Fruit fly (Drosophila melanogaster) whole organism, embryonic: ENCODE measurements around the gene Jhbp13.

Experiments
- Atf3 ChIP-seq: fragments of 200-800 bp; sonication (Bioruptor generic); optimal IDR thresholded peaks from 3 replicates; lab custom pipeline; 2016; ENCODE audit warnings: missing biosample characterization, missing genetic modification characterization
- B-H1 ChIP-seq: fragments of 200-800 bp; sonication (Bioruptor generic); IDR thresholded peaks from 3 replicates; pipeline ENCODE4 v1.3.6; 2022; ENCODE audit warnings: missing biosample characterization, missing genetic modification characterization
- B-H2 ChIP-seq: fragments of 200-800 bp; sonication (Bioruptor generic); optimal IDR thresholded peaks from 2 replicates; lab custom pipeline; 2018; ENCODE audit warnings: missing biosample characterization, mild to moderate bottlenecking, missing genetic modification characterization
- Bdp1 ChIP-seq: fragments of 200-800 bp; sonication (Bioruptor generic); optimal IDR thresholded peaks from 3 replicates; lab custom pipeline; 2016; ENCODE audit warnings: missing biosample characterization, missing genetic modification characterization
- Blimp-1 ChIP-seq: fragments of 200-800 bp; sonication (Bioruptor generic); optimal IDR thresholded peaks from 3 replicates; lab custom pipeline; 2018; ENCODE audit warnings: missing biosample characterization, missing genetic modification characterization, mild to moderate bottlenecking, moderate library complexity, missing genetic modification reagents
- CG11504 ChIP-seq: fragments of 200-800 bp; sonication (Bioruptor generic); optimal IDR thresholded peaks from 3 replicates; lab custom pipeline; 2019; ENCODE audit warnings: missing biosample characterization, mild to moderate bottlenecking, missing genetic modification characterization, moderate library complexity
- CG11695 ChIP-seq: fragments of 200-800 bp; sonication (Bioruptor generic); IDR thresholded peaks from 3 replicates; pipeline ENCODE4 v1.3.6; 2022; ENCODE audit warnings: missing biosample characterization, missing genetic modification characterization
- CG12219 ChIP-seq: fragments of 200-800 bp; sonication (Bioruptor generic); optimal IDR thresholded peaks from 3 replicates; lab custom pipeline; 2018; ENCODE audit warnings: missing biosample characterization, mild to moderate bottlenecking, missing genetic modification characterization
- CG1233 ChIP-seq: fragments of 200-800 bp; sonication (Bioruptor generic); optimal IDR thresholded peaks from 4 replicates; lab custom pipeline; 2018; ENCODE audit warnings: missing biosample characterization, mild to moderate bottlenecking, missing genetic modification characterization
- CG12391 ChIP-seq: fragments of 200-800 bp; sonication (Bioruptor generic); optimal IDR thresholded peaks from 3 replicates; lab custom pipeline; 2018; ENCODE audit warnings: missing biosample characterization, mild to moderate bottlenecking, missing genetic modification characterization, moderate library complexity
- CG12769 ChIP-seq: fragments of 200-800 bp; sonication (Bioruptor generic); optimal IDR thresholded peaks from 2 replicates; lab custom pipeline; 2019; ENCODE audit warnings: missing biosample characterization, mild to moderate bottlenecking, missing genetic modification characterization, moderate library complexity
- CG13296 ChIP-seq: fragments of 200-800 bp; sonication (Bioruptor generic); optimal IDR thresholded peaks from 3 replicates; lab custom pipeline; 2018; ENCODE audit warnings: missing biosample characterization, mild to moderate bottlenecking, missing genetic modification characterization
- CG14014 ChIP-seq: fragments of 200-800 bp; sonication (Bioruptor generic); IDR thresholded peaks from 2 replicates; pipeline ENCODE4 v1.3.6; 2022; ENCODE audit warnings: missing biosample characterization, missing genetic modification characterization
- CG15601 ChIP-seq: fragments of 200-800 bp; sonication (Bioruptor generic); optimal IDR thresholded peaks from 3 replicates; lab custom pipeline; 2019; ENCODE audit warnings: missing biosample characterization, mild to moderate bottlenecking, missing genetic modification characterization, moderate library complexity
- CG17186 ChIP-seq: fragments of 200-800 bp; sonication (Bioruptor generic); optimal IDR thresholded peaks from 3 replicates; lab custom pipeline; 2017; ENCODE audit warnings: missing biosample characterization, missing genetic modification reagents, missing genetic modification characterization
- CG17829 ChIP-seq: fragments of 200-800 bp; optimal IDR thresholded peaks from 2 replicates; lab custom pipeline; 2019; ENCODE audit warnings: missing biosample characterization, mild to moderate bottlenecking, missing genetic modification characterization, moderate library complexity
- CG30431 ChIP-seq: fragments of 200-800 bp; sonication (Bioruptor generic); optimal IDR thresholded peaks from 2 replicates; lab custom pipeline; 2017; ENCODE audit warnings: missing biosample characterization, missing genetic modification characterization
- CG31441 ChIP-seq: fragments of 200-800 bp; sonication (Bioruptor generic); IDR thresholded peaks from 2 replicates; pipeline ENCODE4 v1.3.6; 2022; ENCODE audit warnings: missing biosample characterization, missing genetic modification characterization
- CG3407 ChIP-seq: fragments of 200-800 bp; sonication (Bioruptor generic); optimal IDR thresholded peaks from 2 replicates; lab custom pipeline; 2018; ENCODE audit warnings: missing biosample characterization, mild to moderate bottlenecking, missing genetic modification characterization
- CG4424 ChIP-seq: fragments of 200-800 bp; sonication (Bioruptor generic); optimal IDR thresholded peaks from 3 replicates; lab custom pipeline; 2016; ENCODE audit warnings: missing biosample characterization, missing genetic modification characterization
- CG7928 ChIP-seq: fragments of 200-800 bp; sonication (Bioruptor generic); optimal IDR thresholded peaks from 2 replicates; lab custom pipeline; 2017; ENCODE audit warnings: missing biosample characterization, mild to moderate bottlenecking, missing genetic modification characterization
- CG9797 ChIP-seq: fragments of 200-800 bp; sonication (Bioruptor generic); optimal IDR thresholded peaks from 3 replicates; lab custom pipeline; 2018; ENCODE audit warnings: missing biosample characterization, mild to moderate bottlenecking, missing genetic modification characterization
- CG9817 ChIP-seq: fragments of 200-800 bp; sonication (Bioruptor generic); optimal IDR thresholded peaks from 2 replicates; lab custom pipeline; 2018; ENCODE audit warnings: missing biosample characterization, mild to moderate bottlenecking, missing genetic modification characterization, moderate library complexity
- Dad ChIP-seq: fragments of 200-800 bp; sonication (Bioruptor generic); optimal IDR thresholded peaks from 3 replicates; lab custom pipeline; 2016; ENCODE audit warnings: missing biosample characterization, missing genetic modification characterization
- Drgx ChIP-seq: fragments of 200-800 bp; sonication (Bioruptor generic); IDR thresholded peaks from 2 replicates; pipeline ENCODE4 v1.3.6; 2022; ENCODE audit warnings: missing biosample characterization, missing genetic modification characterization
- Myb ChIP-seq: fragments of 200-800 bp; sonication (Bioruptor generic); optimal IDR thresholded peaks from 2 replicates; lab custom pipeline; 2016; ENCODE audit warnings: missing biosample characterization, missing genetic modification characterization
- Oli ChIP-seq: fragments of 200-800 bp; sonication (Bioruptor generic); optimal IDR thresholded peaks from 2 replicates; lab custom pipeline; 2018; ENCODE audit warnings: missing biosample characterization, mild to moderate bottlenecking, missing genetic modification characterization, moderate library complexity
- Ssrp ChIP-seq: fragments of 200-800 bp; sonication (Bioruptor generic); optimal IDR thresholded peaks from 2 replicates; lab custom pipeline; 2018; ENCODE audit warnings: missing biosample characterization, mild to moderate bottlenecking, missing genetic modification characterization, moderate library complexity
- amos ChIP-seq: fragments of 200-800 bp; sonication (Bioruptor generic); IDR thresholded peaks from 2 replicates; pipeline ENCODE4 v1.3.6; 2022; ENCODE audit warnings: missing biosample characterization, missing genetic modification characterization; ENCODE audit not compliant: partially characterized antibody
- ato ChIP-seq: fragments of 200-800 bp; sonication (Bioruptor generic); IDR thresholded peaks from 2 replicates; pipeline ENCODE4 v1.3.6; 2022; ENCODE audit warnings: missing biosample characterization, missing genetic modification characterization; ENCODE audit not compliant: partially characterized antibody
- bsh ChIP-seq, 2 experiments: fragments of 200-800 bp; sonication (Bioruptor generic); optimal IDR thresholded peaks; 2 replicates each; lab custom pipeline; 2017 to 2018; ENCODE audit warnings: mild to moderate bottlenecking in 2 of 2, missing biosample characterization in 2 of 2, missing genetic modification characterization in 2 of 2, moderate library complexity in 1 of 2
- cato ChIP-seq: fragments of 200-800 bp; sonication (Bioruptor generic); optimal IDR thresholded peaks from 2 replicates; lab custom pipeline; 2016; ENCODE audit warnings: missing biosample characterization, missing genetic modification characterization, borderline replicate concordance
- chinmo ChIP-seq: fragments of 200-800 bp; sonication (Bioruptor generic); IDR thresholded peaks from 4 replicates; pipeline ENCODE4 v1.3.6; 2022; ENCODE audit warnings: missing biosample characterization, missing genetic modification characterization; ENCODE audit not compliant: partially characterized antibody
- chm ChIP-seq: fragments of 200-800 bp; sonication (Bioruptor generic); IDR thresholded peaks from 2 replicates; pipeline ENCODE4 v1.3.6; 2022; ENCODE audit warnings: missing biosample characterization, missing genetic modification characterization
- disco-r ChIP-seq: fragments of 200-800 bp; sonication (Bioruptor generic); optimal IDR thresholded peaks from 2 replicates; lab custom pipeline; 2016; ENCODE audit warnings: missing biosample characterization, missing genetic modification characterization
- eve ChIP-seq, 2 experiments: fragments of >200 bp; optimal IDR thresholded peaks; 2 replicates each; lab custom pipeline; 2017; ENCODE audit warnings: missing biosample characterization in 2 of 2, missing genetic modification characterization in 2 of 2
- fd64A ChIP-seq: fragments of 200-800 bp; sonication (Bioruptor generic); optimal IDR thresholded peaks from 3 replicates; lab custom pipeline; 2018; ENCODE audit warnings: missing biosample characterization, mild to moderate bottlenecking, missing genetic modification characterization
- fd96Cb ChIP-seq: fragments of 200-800 bp; sonication (Bioruptor generic); optimal IDR thresholded peaks from 2 replicates; lab custom pipeline; 2018; ENCODE audit warnings: missing biosample characterization, mild to moderate bottlenecking, missing genetic modification characterization, moderate library complexity
- inv ChIP-seq: fragments of 200-800 bp; sonication (Bioruptor generic); IDR thresholded peaks from 2 replicates; pipeline ENCODE4 v1.3.6; 2022; ENCODE audit warnings: missing biosample characterization, missing genetic modification characterization; ENCODE audit not compliant: partially characterized antibody
- kni ChIP-seq: fragments of 200-800 bp; sonication (Bioruptor generic); optimal IDR thresholded peaks from 3 replicates; lab custom pipeline; 2017; ENCODE audit warnings: mild to moderate bottlenecking, missing biosample characterization, missing genetic modification reagents, missing genetic modification characterization
- mirr ChIP-seq: fragments of 200-800 bp; sonication (Bioruptor generic); optimal IDR thresholded peaks from 3 replicates; lab custom pipeline; 2018; ENCODE audit warnings: missing biosample characterization, mild to moderate bottlenecking, missing genetic modification characterization
- nmo ChIP-seq: fragments of 200-800 bp; sonication (Bioruptor generic); optimal IDR thresholded peaks from 2 replicates; lab custom pipeline; 2018; ENCODE audit warnings: missing biosample characterization, mild to moderate bottlenecking, missing genetic modification characterization, moderate library complexity
- oc ChIP-seq: fragments of 200-800 bp; sonication (Bioruptor generic); optimal IDR thresholded peaks from 2 replicates; lab custom pipeline; 2018; ENCODE audit warnings: missing biosample characterization, mild to moderate bottlenecking, missing genetic modification characterization, moderate library complexity
- otp ChIP-seq: fragments of 200-800 bp; sonication (Bioruptor generic); IDR thresholded peaks from 3 replicates; pipeline ENCODE4, ENCODE4 v1.3.6; 2022; ENCODE audit warnings: missing biosample characterization, missing genetic modification characterization
- psq ChIP-seq: fragments of 200-800 bp; sonication (Bioruptor generic); optimal IDR thresholded peaks from 2 replicates; lab custom pipeline; 2017; ENCODE audit warnings: missing biosample characterization, missing genetic modification characterization
- sens ChIP-seq: fragments of 200-800 bp; sonication (Bioruptor generic); peaks from one replicate; lab custom pipeline; 2016; ENCODE audit warnings: missing biosample characterization, missing genetic modification characterization
- wdn ChIP-seq: fragments of 200-800 bp; sonication (Bioruptor generic); IDR thresholded peaks from 2 replicates; pipeline ENCODE4 v1.3.6; 2022; ENCODE audit warnings: missing biosample characterization, missing genetic modification characterization

The Jhbp13 gene

DNA sequence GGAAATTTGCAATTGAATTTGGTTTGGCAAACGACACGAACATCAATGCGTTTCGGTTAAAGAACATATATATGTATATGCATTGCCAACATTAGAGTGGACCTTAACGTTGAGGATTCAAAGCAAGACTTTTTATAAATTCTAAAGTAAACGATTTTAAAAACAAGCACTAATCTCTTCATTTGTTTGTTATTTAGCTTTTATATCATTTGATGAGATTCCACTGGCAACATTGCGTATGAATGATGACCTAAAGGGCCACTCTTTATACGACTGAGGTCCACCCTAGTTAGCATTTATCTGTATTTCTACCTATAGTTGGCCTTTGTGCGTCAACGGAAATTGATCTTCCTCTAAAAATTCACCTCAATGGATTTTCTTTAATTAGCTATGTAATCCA lies 18.9 kb downstream of the Jhbp13 start (continued):
- TF ChIP-seq amos (GFP tag; lab: Robert Waterston, UW), result no peak
- peak; percentile 48 for TF ChIP-seq CG11504 (tag; lab: Kevin White, UChicago)
- no peak for TF ChIP-seq otp (GFP tag; lab: Robert Waterston, UW)
- TF ChIP-seq CG9817 (tag; lab: Kevin White, UChicago), result peak; percentile 14
- TF ChIP-seq B-H1, result 0 out of 3 replicates have a peak, but pooled peaks have one; percentile 18
- no peak for TF ChIP-seq CG30431 (GFP tag; lab: Kevin White, UChicago)
- TF ChIP-seq Atf3, result no peak
- peak; percentile 47 for TF ChIP-seq CG12219 (GFP tag; lab: Kevin White, UChicago)
- peak; percentile 52 for TF ChIP-seq Blimp-1 (GFP tag; lab: Kevin White, UChicago)
- no peak for TF ChIP-seq CG11695 (GFP tag; lab: Robert Waterston, UW)
- no peak for TF ChIP-seq CG15601
- no peak for TF ChIP-seq CG12391 (tag; lab: Kevin White, UChicago)
- no peak for TF ChIP-seq oc (tag; lab: Kevin White, UChicago)
- no peak for TF ChIP-seq Bdp1 (GFP tag; lab: Kevin White, UChicago)
- TF ChIP-seq Myb (GFP tag; lab: Kevin White, UChicago), result no peak
- 0 out of 2 replicates have a peak, but pooled peaks have one; percentile 23 for TF ChIP-seq CG14014
- no peak for TF ChIP-seq CG13296 (GFP tag; lab: Kevin White, UChicago)
- TF ChIP-seq disco-r (GFP tag; lab: Kevin White, UChicago), result no peak
- no peak for TF ChIP-seq CG31441
- peak in 1 of 2 experiments; percentile 40 for TF ChIP-seq eve (GFP tag; optimal IDR thresholded peaks at IDR 0.05; lab: Kevin White, UChicago)
- no peak for TF ChIP-seq CG7928 (GFP tag; lab: Kevin White, UChicago)
- no peak for TF ChIP-seq kni (GFP tag; lab: Kevin White, UChicago)
- TF ChIP-seq CG3407 (GFP tag; lab: Kevin White, UChicago), result no peak
- TF ChIP-seq Ssrp (tag; lab: Kevin White, UChicago), result no peak
- TF ChIP-seq bsh (GFP tag; optimal IDR thresholded peaks at IDR 0.05; lab: Kevin White, UChicago), result peak in 1 of 2 experiments; percentile 52
- no peak for TF ChIP-seq wdn
- TF ChIP-seq nmo, result peak; percentile 12
- peak; percentile 18 for TF ChIP-seq CG4424
- TF ChIP-seq Drgx, result peak; percentile 53; the same call in 1 of the 2 replicates
- no peak for TF ChIP-seq CG1233 (GFP tag; lab: Kevin White, UChicago)
- TF ChIP-seq Dad (GFP tag; lab: Kevin White, UChicago), result peak; percentile 6
- no peak for TF ChIP-seq mirr (GFP tag; lab: Kevin White, UChicago)
- peak; percentile 15 for TF ChIP-seq CG12769 (tag; lab: Kevin White, UChicago)
- TF ChIP-seq psq (GFP tag; lab: Kevin White, UChicago), result no peak
- peak; percentile 19 for TF ChIP-seq fd96Cb (tag; lab: Kevin White, UChicago)
- no peak for TF ChIP-seq inv (GFP tag; lab: Robert Waterston, UW)
- TF ChIP-seq cato (GFP tag; lab: Kevin White, UChicago), result no peak
- no peak for TF ChIP-seq CG17186 (GFP tag; lab: Kevin White, UChicago)
- no peak for TF ChIP-seq fd64A (GFP tag; lab: Kevin White, UChicago)

DNA sequence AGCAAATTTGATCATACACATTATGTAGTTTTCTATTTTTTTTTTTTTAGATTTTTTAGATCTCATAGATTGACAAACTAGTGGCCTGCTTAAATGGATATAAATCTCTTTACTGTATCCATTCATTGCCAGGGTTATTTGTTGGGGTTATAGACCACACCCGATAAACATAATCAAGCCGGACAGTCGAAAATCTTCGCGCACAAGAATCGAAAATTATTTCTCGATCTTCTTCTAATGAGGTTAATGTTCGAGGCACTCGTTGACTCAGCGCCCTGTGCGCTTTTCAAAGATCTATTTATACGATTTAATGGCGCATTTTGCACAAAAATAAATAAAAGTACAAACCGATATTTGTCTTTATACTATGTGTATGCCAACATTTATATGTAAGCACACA lies 19.9 kb downstream of the Jhbp13 start, which contains the start of gene CG31730:
TSS of gene CG31730 (minus strand) at position 101 of the 400 bp plus-strand sequence.
- no peak for TF ChIP-seq chm (GFP tag; lab: Robert Waterston, UW)
- no peak for TF ChIP-seq oc (tag; lab: Kevin White, UChicago)
- no peak for TF ChIP-seq CG9797 (GFP tag; lab: Kevin White, UChicago)
- TF ChIP-seq B-H2 (GFP tag; lab: Kevin White, UChicago), result no peak
- TF ChIP-seq chinmo, result 0 out of 4 replicates have a peak, but pooled peaks have one; percentile 35
- no peak for TF ChIP-seq ato
- TF ChIP-seq sens (GFP tag; lab: Kevin White, UChicago), result peak; percentile 13
- TF ChIP-seq Oli (tag; lab: Kevin White, UChicago), result no peak
- no peak for TF ChIP-seq CG17829 (tag; lab: Kevin White, UChicago)
